Worm (Caenorhabditis elegans) whole organism, early embryonic: ENCODE data around the gene Y62E10A.20.

Experiments used
- aly-1 ChIP-seq: sonication (generic microtip); optimal IDR thresholded peaks from 2 replicates; lab custom pipeline; 2016; ENCODE audit warnings: missing genetic modification characterization, missing compliant biosample characterization
- ama-1 ChIP-seq: fragments of 150-350 bp; optimal IDR thresholded peaks from 2 replicates; lab custom pipeline; 2014
- ceh-13 ChIP-seq: fragments of 200-800 bp; sonication (Bioruptor generic); optimal IDR thresholded peaks from 2 replicates; lab custom pipeline; 2018; ENCODE audit warnings: mild to moderate bottlenecking, missing genetic modification characterization, missing compliant biosample characterization
- flt-1 ChIP-seq: fragments of 200-800 bp; sonication (Bioruptor generic); IDR thresholded peaks from 2 replicates; pipeline ENCODE4 v1.3.6; 2022; ENCODE audit warnings: missing genetic modification characterization, missing compliant biosample characterization
- hmbx-1 ChIP-seq: sonication (generic microtip); optimal IDR thresholded peaks from 2 replicates; lab custom pipeline; 2016; ENCODE audit warnings: mild to moderate bottlenecking, missing genetic modification characterization, missing compliant biosample characterization
- pes-1 ChIP-seq: fragments of 200-800 bp; sonication (Bioruptor generic); IDR thresholded peaks from 2 replicates; pipeline ENCODE4 v1.3.6; 2022; ENCODE audit warnings: missing genetic modification reagents, missing genetic modification characterization, missing compliant biosample characterization
- scrt-1 ChIP-seq: fragments of 200-800 bp; sonication (Bioruptor generic); IDR thresholded peaks from 2 replicates; pipeline ENCODE4 v1.3.6; 2022; ENCODE audit warnings: missing genetic modification characterization, missing compliant biosample characterization
- tbx-11 ChIP-seq: fragments of 200-800 bp; sonication (Bioruptor generic); IDR thresholded peaks from 2 replicates; pipeline ENCODE4 v1.3.6; 2022; ENCODE audit warnings: missing genetic modification characterization, missing compliant biosample characterization
- tbx-37 ChIP-seq: fragments of 200-800 bp; sonication (Bioruptor generic); conservative IDR thresholded peaks from 2 replicates; pipeline ENCODE4 v1.3.6; 2022; ENCODE audit warnings: missing genetic modification reagents, missing genetic modification characterization, missing compliant biosample characterization
- tra-4 ChIP-seq: sonication (generic microtip); optimal IDR thresholded peaks from 2 replicates; lab custom pipeline; 2017; ENCODE audit warnings: missing genetic modification characterization, missing compliant biosample characterization

- TF ChIP-seq flt-1 (no peak), ama-1 (lab: Kevin White, UChicago) (no peak), tra-4 (tag; lab: Kevin White, UChicago) (no peak), scrt-1 (GFP tag; lab: Robert Waterston, UW) (no peak), pes-1 (GFP tag; lab: Robert Waterston, UW) (no peak), ceh-13 (GFP tag; lab: Kevin White, UChicago) (no peak), tbx-11 (GFP tag; lab: Robert Waterston, UW) (no peak), aly-1 (tag; lab: Kevin White, UChicago) (no peak), hmbx-1 (tag; lab: Kevin White, UChicago) (no peak), tbx-37 (GFP tag; lab: Robert Waterston, UW) (no peak)
These were observed 8.2 kb downstream of the Y62E10A.20 start, which contains the start of gene mau-8 for ce11 chrIV:13377716-13378115.
